Fruit fly (Drosophila melanogaster): ENCODE results near the gene Lgr4.

The Lgr4 gene

DNA sequence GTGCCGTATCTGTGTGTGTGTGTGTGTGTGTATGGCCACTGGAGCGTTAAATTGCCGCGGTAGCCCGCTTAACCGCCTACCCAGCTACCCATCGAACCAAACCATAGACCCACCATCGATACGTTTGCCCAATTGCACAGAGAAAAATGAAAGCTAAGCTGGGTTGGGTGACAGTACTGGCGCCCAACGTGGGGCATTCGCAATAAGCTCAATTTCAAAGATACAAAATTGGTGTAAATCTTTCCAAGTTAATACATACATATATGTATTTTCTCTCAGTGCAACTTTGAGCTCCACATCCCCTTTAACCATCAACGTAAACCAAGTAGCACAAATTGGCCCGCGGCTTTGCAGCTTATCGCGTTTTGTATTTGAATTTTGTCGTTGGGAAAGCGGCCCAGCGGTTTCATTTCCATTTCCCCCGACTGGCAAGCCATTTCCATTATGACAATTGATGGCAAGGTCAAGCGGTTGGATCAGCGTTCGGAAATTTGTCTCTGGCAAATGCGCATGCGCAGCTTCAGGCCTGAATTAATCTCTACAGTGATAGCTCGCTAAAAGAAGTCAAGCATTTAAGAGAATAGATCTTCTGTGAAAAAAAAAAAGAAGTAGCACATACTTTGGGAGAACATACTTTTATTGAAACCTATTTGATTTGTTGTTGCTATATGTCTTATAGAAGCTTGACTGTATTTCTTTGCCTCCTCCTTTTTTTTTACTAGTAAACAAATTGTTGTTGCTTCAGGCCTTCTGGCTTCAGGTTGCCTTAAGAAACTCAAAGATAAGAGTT is 43.6 kb upstream of the Lgr4 start (continued):
- peak; percentile 24 for TF ChIP-seq Dek (tag; optimal IDR thresholded peaks at IDR 0.05)
- TF ChIP-seq CG12236 (GFP tag; optimal IDR thresholded peaks at IDR 0.05), result peak; percentile 31
- TF ChIP-seq CG10274 (GFP tag; optimal IDR thresholded peaks at IDR 0.05), result peak; percentile 34
- 0 out of 2 replicates have a peak, but pooled peaks have one; percentile 36 for TF ChIP-seq ro (GFP tag; IDR thresholded peaks at IDR 0.05)
- no peak for TF ChIP-seq Trl (optimal IDR thresholded peaks at IDR 0.05)
- peak; percentile 72 for TF ChIP-seq Trl (GFP tag; optimal IDR thresholded peaks at IDR 0.05)
- peak; percentile 67 for TF ChIP-seq CG12391 (tag; optimal IDR thresholded peaks at IDR 0.05)
- peak; percentile 39 for TF ChIP-seq Deaf1 (tag; optimal IDR thresholded peaks at IDR 0.05)
- TF ChIP-seq fd3F (GFP tag; optimal IDR thresholded peaks at IDR 0.05), result peak; percentile 46
- TF ChIP-seq CG17186 (GFP tag; optimal IDR thresholded peaks at IDR 0.05), result peak; percentile 8
- TF ChIP-seq Doc2 (GFP tag; IDR thresholded peaks at IDR 0.05), result no peak
- peak; percentile 55 for TF ChIP-seq Hsf (GFP tag; optimal IDR thresholded peaks at IDR 0.05)
- no peak for TF ChIP-seq nerfin-2 (GFP tag; IDR thresholded peaks at IDR 0.05; ENCODE audit: partially characterized antibody)
- TF ChIP-seq CG10267 (tag; optimal IDR thresholded peaks at IDR 0.05), result peak; percentile 28
- TF ChIP-seq ttk (GFP tag; IDR thresholded peaks at IDR 0.05), result peak; percentile 82
- peak; percentile 49; the same call in 1 of the 2 replicates for TF ChIP-seq crol (GFP tag; IDR thresholded peaks at IDR 0.05)
- peak; percentile 27 for TF ChIP-seq pho (GFP tag; optimal IDR thresholded peaks at IDR 0.05)
- 0 out of 2 replicates have a peak, but pooled peaks have one; percentile 12 for TF ChIP-seq cas (GFP tag; IDR thresholded peaks at IDR 0.05)
- peak; percentile 18 for TF ChIP-seq CG4282 (GFP tag; optimal IDR thresholded peaks at IDR 0.05)
- TF ChIP-seq CG7786 (GFP tag; optimal IDR thresholded peaks at IDR 0.05), result peak; percentile 71
- TF ChIP-seq CG17359 (tag; optimal IDR thresholded peaks at IDR 0.05), result peak; percentile 76
- peak; percentile 86 for TF ChIP-seq CG10366 (GFP tag; IDR thresholded peaks at IDR 0.05)
- peak; percentile 83 for TF ChIP-seq ase (GFP tag; IDR thresholded peaks at IDR 0.05)
- TF ChIP-seq sr (GFP tag; IDR thresholded peaks at IDR 0.05), result peak; percentile 55; the same call in 1 of the 3 replicates
- TF ChIP-seq odd (GFP tag; optimal IDR thresholded peaks at IDR 0.05), result peak; percentile 35
- TF ChIP-seq CG11695 (GFP tag; IDR thresholded peaks at IDR 0.05), result peak; percentile 65
- TF ChIP-seq CG14710 (tag; optimal IDR thresholded peaks at IDR 0.05), result peak; percentile 47
- peak; percentile 34 for TF ChIP-seq CG1647 (GFP tag; optimal IDR thresholded peaks at IDR 0.05)
- TF ChIP-seq Hr39 (optimal IDR thresholded peaks at IDR 0.05), result no peak
- no peak for TF ChIP-seq luna (GFP tag; optimal IDR thresholded peaks at IDR 0.05)
- no peak for TF ChIP-seq sqz (GFP tag; optimal IDR thresholded peaks at IDR 0.05)
- TF ChIP-seq ATbp (GFP tag; optimal IDR thresholded peaks at IDR 0.05), result peak; percentile 80
- peak; percentile 42 for TF ChIP-seq p53 (GFP tag; optimal IDR thresholded peaks at IDR 0.05)
- no peak for TF ChIP-seq z (GFP tag; IDR thresholded peaks at IDR 0.05)
- TF ChIP-seq Dfd (GFP tag; optimal IDR thresholded peaks at IDR 0.05), result no peak
- peak; percentile 37 for TF ChIP-seq nau (GFP tag; optimal IDR thresholded peaks at IDR 0.05)
- peak; percentile 28; the same call in 1 of the 2 replicates for TF ChIP-seq CG11085 (GFP tag; IDR thresholded peaks at IDR 0.05)
- TF ChIP-seq peb (GFP tag; IDR thresholded peaks at IDR 0.05), result peak; percentile 39; the same call in 1 of the 2 replicates
- TF ChIP-seq fd64A (GFP tag; optimal IDR thresholded peaks at IDR 0.05), result peak; percentile 45
- peak; percentile 4 for TF ChIP-seq CG13296 (GFP tag; optimal IDR thresholded peaks at IDR 0.05)
- TF ChIP-seq CG4617 (GFP tag; optimal IDR thresholded peaks at IDR 0.05; ENCODE audit: borderline replicate concordance), result peak; percentile 32
- TF ChIP-seq Lim3 (GFP tag; IDR thresholded peaks at IDR 0.05), result 0 out of 2 replicates have a peak, but pooled peaks have one; percentile 48
- TF ChIP-seq kni (GFP tag; optimal IDR thresholded peaks at IDR 0.05), result no peak
- TF ChIP-seq Poxn (GFP tag; IDR thresholded peaks at IDR 0.05), result 0 out of 2 replicates have a peak, but pooled peaks have one; percentile 21
- TF ChIP-seq CG10147 (GFP tag; optimal IDR thresholded peaks at IDR 0.05), result no peak
- TF ChIP-seq pfk (GFP tag; optimal IDR thresholded peaks at IDR 0.05), result no peak
- peak; percentile 66 for TF ChIP-seq Atf-2 (GFP tag; optimal IDR thresholded peaks at IDR 0.05)
- TF ChIP-seq CG16815 (GFP tag; optimal IDR thresholded peaks at IDR 0.05), result peak; percentile 36
- TF ChIP-seq CG14860 (GFP tag; IDR thresholded peaks at IDR 0.05; ENCODE audit: partially characterized antibody), result no peak
- peak; percentile 79 for TF ChIP-seq Mrtf (GFP tag; IDR thresholded peaks at IDR 0.05)

Data from whole organism, embryonic.